Worm (Caenorhabditis elegans) whole organism, L4 larva: ENCODE data around the gene col-8.

Experiments
- dmd-8 ChIP-seq: fragments of 200-800 bp; sonication (Bioruptor generic); IDR thresholded peaks from 2 replicates; pipeline ENCODE4 v1.3.6; 2022; ENCODE audit warnings: missing genetic modification characterization, missing compliant biosample characterization
- lin-29 ChIP-seq: fragments of 200-800 bp; sonication (Bioruptor generic); IDR thresholded peaks from 2 replicates; pipeline ENCODE4 v1.3.6; 2022; ENCODE audit warnings: missing genetic modification reagents, missing genetic modification characterization, missing compliant biosample characterization
- mdt-29 ChIP-seq: fragments of 200-800 bp; sonication (Bioruptor generic); IDR thresholded peaks from 2 replicates; pipeline ENCODE4 v1.3.6; 2022; ENCODE audit warnings: missing genetic modification reagents, missing genetic modification characterization, missing compliant biosample characterization
- mep-1 ChIP-seq: fragments of 150-350 bp; sonication (generic microtip); optimal IDR thresholded peaks from 3 replicates; lab custom pipeline; 2014; ENCODE audit warnings: missing biosample characterization, missing genetic modification characterization
- php-3 ChIP-seq: fragments of 200-800 bp; sonication (Bioruptor generic); IDR thresholded peaks from 2 replicates; pipeline ENCODE4 v1.3.6; 2022; ENCODE audit warnings: missing genetic modification reagents, missing genetic modification characterization, missing compliant biosample characterization
- unc-62 ChIP-seq, 3 experiments: fragments of 150-350 bp in 1 of 3; sonication (generic microtip); optimal IDR thresholded peaks in 2 of 3; peaks in 1 of 3; 1 replicate in 1 of 3; 2 replicates in 2 of 3; lab custom pipeline; 2014 to 2017; ENCODE audit warnings: missing biosample characterization in 3 of 3, missing genetic modification characterization in 3 of 3, missing genetic modification reagents in 3 of 3, missing genotype in 1 of 3

DNA sequence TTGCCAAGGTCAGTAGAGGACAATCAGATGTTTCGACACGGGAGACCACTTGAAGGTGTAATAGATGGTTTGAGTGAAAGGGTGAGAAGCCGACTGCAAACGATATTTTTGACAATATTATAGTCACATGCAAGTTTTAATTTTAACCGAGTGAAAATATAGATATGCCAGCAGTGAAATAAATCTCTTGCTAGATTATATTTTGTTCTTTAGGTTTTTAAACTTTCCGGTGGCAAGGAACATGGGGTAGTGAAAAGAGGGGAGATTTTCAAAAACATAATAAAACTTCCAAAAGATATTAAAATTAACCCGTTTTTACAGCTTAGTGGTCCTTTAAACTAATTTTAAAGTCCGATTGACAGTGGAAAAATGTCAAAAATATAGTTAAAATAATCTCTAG is 15.1 kb downstream of the col-8 start, which contains the start of gene C06E8.5:
- TF ChIP-seq lin-29 (GFP tag; lab: Robert Waterston, UW) (no peak), mep-1 (tag; lab: Kevin White, UChicago) (no peak), dmd-8 (GFP tag; lab: Robert Waterston, UW) (no peak), mdt-29 (GFP tag; lab: Robert Waterston, UW) (no peak), unc-62 (GFP tag; optimal IDR thresholded peaks at IDR 0.05 in 1 of 2; lab: Kevin White, UChicago) (no peak), unc-62 (tag; optimal IDR thresholded peaks at IDR 0.05; lab: Kevin White, UChicago) (no peak), php-3 (GFP tag; lab: Robert Waterston, UW) (no peak)
